Worm (Caenorhabditis elegans) whole organism, L1 larva: ENCODE measurements around the gene C25H3.17.

Source experiments
- blmp-1 ChIP-seq: fragments of 150-350 bp; optimal IDR thresholded peaks from 2 replicates; lab custom pipeline; 2014; ENCODE audit warnings: missing biosample characterization, missing genetic modification characterization
- ces-1 ChIP-seq: fragments of 150-350 bp; optimal IDR thresholded peaks from 2 replicates; lab custom pipeline; 2014; ENCODE audit warnings: missing biosample characterization, missing genetic modification reagents, missing genetic modification characterization
- elt-3 ChIP-seq, 6 experiments: fragments of 150-350 bp in 1 of 6; sonication (generic microtip); optimal IDR thresholded peaks; 2 replicates each; lab custom pipeline; 2017 to 2018; ENCODE audit warnings: missing biosample characterization in 6 of 6, missing genetic modification characterization in 6 of 6, inconsistent platforms in 1 of 6
- lin-35 ChIP-seq, 2 experiments: fragments of 150-350 bp; optimal IDR thresholded peaks; 2 replicates each; lab custom pipeline; 2014; ENCODE audit warnings: missing biosample characterization in 2 of 2, missing genetic modification characterization in 2 of 2, missing genetic modification reagents in 2 of 2
- nhr-11 ChIP-seq: fragments of 150-350 bp; optimal IDR thresholded peaks from 2 replicates; lab custom pipeline; 2014; ENCODE audit warnings: missing biosample characterization, missing genetic modification characterization
- nhr-84 ChIP-seq: sonication (generic microtip); optimal IDR thresholded peaks from 2 replicates; lab custom pipeline; 2017; ENCODE audit warnings: missing biosample characterization, missing genetic modification characterization
- pqm-1 ChIP-seq: sonication (generic microtip); optimal IDR thresholded peaks from 3 replicates; lab custom pipeline; 2017; ENCODE audit warnings: missing biosample characterization, missing genetic modification characterization
- skn-1 ChIP-seq: fragments of 150-350 bp; optimal IDR thresholded peaks from 2 replicates; lab custom pipeline; 2014; ENCODE audit warnings: missing biosample characterization, missing genetic modification characterization
- snpc-4 ChIP-seq: fragments of 150-350 bp; optimal IDR thresholded peaks from 2 replicates; lab custom pipeline; 2014; ENCODE audit warnings: missing biosample characterization, missing genetic modification characterization
- sox-4 ChIP-seq: sonication (generic microtip); optimal IDR thresholded peaks from 2 replicates; lab custom pipeline; 2016; ENCODE audit warnings: missing genetic modification characterization, missing compliant biosample characterization
- sup-37 ChIP-seq: fragments of 200-800 bp; sonication (Bioruptor generic); optimal IDR thresholded peaks from 2 replicates; lab custom pipeline; 2018; ENCODE audit warnings: mild to moderate bottlenecking, missing genetic modification characterization, missing compliant biosample characterization
- zag-1 ChIP-seq: fragments of 150-350 bp; optimal IDR thresholded peaks from 2 replicates; lab custom pipeline; 2014; ENCODE audit warnings: missing biosample characterization, missing genetic modification characterization

DNA sequence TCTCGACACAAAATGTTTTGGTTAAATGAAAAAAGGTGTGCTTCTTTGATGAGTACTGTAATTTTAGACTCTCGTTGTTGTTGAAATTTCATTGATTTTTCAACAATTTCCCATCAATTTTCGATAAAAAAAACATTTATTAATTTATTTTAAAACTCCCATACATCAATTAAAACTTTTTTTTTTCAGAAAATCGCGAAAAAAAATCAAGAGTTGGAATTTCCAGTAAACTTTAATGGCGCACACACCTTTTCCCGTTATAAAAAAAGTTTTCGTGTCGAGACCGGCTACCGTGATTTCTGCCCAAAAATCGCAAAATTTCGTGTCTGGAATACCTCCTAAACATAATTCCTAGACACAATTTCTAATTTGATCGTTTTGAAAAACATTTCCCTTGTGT, 25.3 kb upstream of the C25H3.17 start, which contains the start of gene C25H3.14:
- TF ChIP-seq ces-1 (GFP tag; lab: Kevin White, UChicago) (no peak), blmp-1 (no peak), lin-35 (GFP tag; optimal IDR thresholded peaks at IDR 0.05; lab: Kevin White, UChicago) (no peak), nhr-11 (tag; lab: Kevin White, UChicago) (no peak), sox-4 (tag; lab: Kevin White, UChicago) (no peak), elt-3 (tag; optimal IDR thresholded peaks at IDR 0.05; lab: Kevin White, UChicago) (no peak), pqm-1 (tag; lab: Kevin White, UChicago) (no peak), zag-1 (tag; lab: Kevin White, UChicago) (no peak), skn-1 (no peak), sup-37 (GFP tag; lab: Kevin White, UChicago) (no peak), snpc-4 (no peak), nhr-84 (no peak)
